Worm (Caenorhabditis elegans): ENCODE results near the gene dsc-4.

DNA sequence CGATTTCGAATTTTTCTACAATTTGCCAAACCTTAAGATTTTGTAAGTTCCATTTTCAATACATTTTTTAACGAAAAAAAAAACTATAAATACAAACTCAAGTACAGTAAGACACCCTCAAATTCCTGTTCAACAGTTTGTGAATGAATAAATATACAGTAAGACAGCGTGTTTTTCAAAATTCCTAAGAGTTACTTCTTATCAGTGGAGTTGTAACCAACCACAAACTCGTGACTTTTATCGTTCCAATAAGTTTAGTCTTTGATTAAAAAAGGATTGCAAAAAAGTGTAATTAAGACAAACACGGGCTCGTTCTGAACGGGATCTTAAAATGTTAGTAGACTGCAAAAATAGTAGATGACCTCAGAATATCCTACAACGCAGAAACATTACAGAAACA, 45.2 kb downstream of the dsc-4 start:
- TF ChIP-seq ztf-7 (tag; optimal IDR thresholded peaks at IDR 0.05), result no peak
- TF ChIP-seq daf-19 (GFP tag; conservative IDR thresholded peaks at IDR 0.05), result no peak
- TF ChIP-seq ceh-28 (tag; optimal IDR thresholded peaks at IDR 0.05), result no peak
- no peak for TF ChIP-seq nhr-237 (tag; optimal IDR thresholded peaks at IDR 0.05)
- TF ChIP-seq nhr-77 (tag; optimal IDR thresholded peaks at IDR 0.05), result peak; percentile 57
- TF ChIP-seq unc-62 (GFP tag; optimal IDR thresholded peaks at IDR 0.05 in 1 of 2), result no peak
- no peak for TF ChIP-seq unc-62 (tag; optimal IDR thresholded peaks at IDR 0.05)
- no peak for TF ChIP-seq skn-1 (tag; optimal IDR thresholded peaks at IDR 0.05)
- TF ChIP-seq pqm-1 (tag; optimal IDR thresholded peaks at IDR 0.05), result peak; percentile 54
- TF ChIP-seq unc-130 (GFP tag; optimal IDR thresholded peaks at IDR 0.05), result no peak
- no peak for TF ChIP-seq lin-38 (GFP tag; IDR thresholded peaks at IDR 0.05)
- TF ChIP-seq nhr-11 (tag; optimal IDR thresholded peaks at IDR 0.05), result no peak
- no peak for TF ChIP-seq fos-1 (tag; optimal IDR thresholded peaks at IDR 0.05)
- no peak for TF ChIP-seq zfp-2 (tag; optimal IDR thresholded peaks at IDR 0.05)
